Worm (Caenorhabditis elegans): Measurements from ENCODE around the gene rrsr-1.

rrsr-1 gene

ce11 chrV:14456626-14457025 is 31.8 kb upstream of the rrsr-1 start, which contains the start of gene bmk-1:
Gene bmk-1 (minus strand): TSS chrV:14456984.
- TF ChIP-seq fkh-2 (tag; optimal IDR thresholded peaks at IDR 0.05) (no peak), hmg-11 (tag; optimal IDR thresholded peaks at IDR 0.05) (no peak), daf-12 (tag; optimal IDR thresholded peaks at IDR 0.05) (no peak), unc-62 (GFP tag; optimal IDR thresholded peaks at IDR 0.05) (no peak), lin-15B (tag; optimal IDR thresholded peaks at IDR 0.05) (no peak), lin-39 (tag; optimal IDR thresholded peaks at IDR 0.05) (no peak), R02D3.7 (tag; optimal IDR thresholded peaks at IDR 0.05) (no peak), zag-1 (tag; optimal IDR thresholded peaks at IDR 0.05) (no peak), snpc-4 (tag; optimal IDR thresholded peaks at IDR 0.05) (no peak)

ce11 chrV:14449397-14449796 is 24.6 kb upstream of the rrsr-1 start, which contains the start of gene F23B12.7:
Gene F23B12.7 (plus strand): TSS chrV:14449697.
- no peak for TF ChIP-seq egl-27 (tag; optimal IDR thresholded peaks at IDR 0.05)
- TF ChIP-seq pqm-1 (tag; optimal IDR thresholded peaks at IDR 0.05) = no peak

ce11 chrV:14448669-14449068 is 23.9 kb upstream of the rrsr-1 start:
- no peak for TF ChIP-seq nfya-1 (tag; optimal IDR thresholded peaks at IDR 0.05; ENCODE audit: insufficient read depth)
- TF ChIP-seq ztf-4 (tag; optimal IDR thresholded peaks at IDR 0.05) = no peak
- TF ChIP-seq ceh-82 (tag; optimal IDR thresholded peaks at IDR 0.05) = no peak
- no peak for TF ChIP-seq nhr-76 (tag; optimal IDR thresholded peaks at IDR 0.05)
- no peak for TF ChIP-seq egl-27 (tag; optimal IDR thresholded peaks at IDR 0.05)
- TF ChIP-seq lin-15B (tag; optimal IDR thresholded peaks at IDR 0.05) = no peak
- no peak for TF ChIP-seq mdl-1 (tag; optimal IDR thresholded peaks at IDR 0.05)
- TF ChIP-seq ama-1 (optimal IDR thresholded peaks at IDR 0.05) = no peak
- TF ChIP-seq tbx-2 (tag; optimal IDR thresholded peaks at IDR 0.05) = no peak
- TF ChIP-seq elt-1 (tag; optimal IDR thresholded peaks at IDR 0.05) = no peak
- TF ChIP-seq sea-2 (GFP tag; optimal IDR thresholded peaks at IDR 0.05) = no peak
- TF ChIP-seq ZK546.5 (tag; optimal IDR thresholded peaks at IDR 0.05) = no peak
- TF ChIP-seq aly-2 (tag; optimal IDR thresholded peaks at IDR 0.05) = no peak
- no peak for TF ChIP-seq ceh-16 (tag; optimal IDR thresholded peaks at IDR 0.05)

- TF ChIP-seq unc-62 (GFP tag; optimal IDR thresholded peaks at IDR 0.05) = no peak
- peak; percentile 78 for TF ChIP-seq pqm-1 (tag; optimal IDR thresholded peaks at IDR 0.05)
- peak; percentile 86 for TF ChIP-seq elt-2 (tag; optimal IDR thresholded peaks at IDR 0.05)
- peak; percentile 59 for TF ChIP-seq hmg-11 (tag; optimal IDR thresholded peaks at IDR 0.05)
- TF ChIP-seq lin-15B (tag; optimal IDR thresholded peaks at IDR 0.05) = peak; percentile 36
Observed at ce11 chrV:14447240-14447763, 22.5 kb upstream of the rrsr-1 start, which contains the start of the genes dlat-1 and fntb-1. Gene dlat-1 (minus strand): TSS chrV:14447290. Gene fntb-1 (plus strand): TSS chrV:14447651.

- TF ChIP-seq pqm-1 (tag; optimal IDR thresholded peaks at IDR 0.05) (no peak), nhr-23 (tag; optimal IDR thresholded peaks at IDR 0.05) (no peak), ama-1 (optimal IDR thresholded peaks at IDR 0.05) (no peak), fkh-10 (GFP tag; optimal IDR thresholded peaks at IDR 0.05) (no peak), elt-1 (tag; optimal IDR thresholded peaks at IDR 0.05) (no peak), nhr-237 (tag; optimal IDR thresholded peaks at IDR 0.05) (no peak), mdl-1 (tag; optimal IDR thresholded peaks at IDR 0.05) (no peak), elt-3 (tag; optimal IDR thresholded peaks at IDR 0.05) (no peak), egl-5 (tag; optimal IDR thresholded peaks at IDR 0.05) (no peak), hmg-11 (tag; optimal IDR thresholded peaks at IDR 0.05) (no peak), ceh-28 (tag; optimal IDR thresholded peaks at IDR 0.05) (no peak), nhr-25 (tag; optimal IDR thresholded peaks at IDR 0.05) (no peak)
Observed at ce11 chrV:14446453-14446852, 21.6 kb upstream of the rrsr-1 start.

ce11 chrV:14440841-14441240 is 16.0 kb upstream of the rrsr-1 start, which contains the start of gene F23B12.4:
Gene F23B12.4 (plus strand): TSS chrV:14441141.
- TF ChIP-seq ztf-11 (tag; optimal IDR thresholded peaks at IDR 0.05) (no peak), lsy-12 (tag; optimal IDR thresholded peaks at IDR 0.05) (no peak), ceh-82 (tag; optimal IDR thresholded peaks at IDR 0.05) (no peak), R02D3.7 (tag; optimal IDR thresholded peaks at IDR 0.05) (no peak), ZK546.5 (tag; optimal IDR thresholded peaks at IDR 0.05) (no peak), fkh-10 (GFP tag; optimal IDR thresholded peaks at IDR 0.05) (no peak), jun-1 (tag; optimal IDR thresholded peaks at IDR 0.05) (no peak), aly-2 (tag; optimal IDR thresholded peaks at IDR 0.05) (no peak), nhr-12 (tag; optimal IDR thresholded peaks at IDR 0.05) (no peak), egl-5 (tag; optimal IDR thresholded peaks at IDR 0.05) (no peak), nhr-11 (tag; optimal IDR thresholded peaks at IDR 0.05) (no peak), eor-1 (tag; optimal IDR thresholded peaks at IDR 0.05) (no peak), elt-2 (tag; optimal IDR thresholded peaks at IDR 0.05) (no peak)

Data from whole organism, L3 larva.